Fruit fly (Drosophila melanogaster): ENCODE data around the gene mrva.

mrva gene

dm6 chr3L:7347984-7348631 lies 19.5 kb upstream of the mrva start, which contains the start of the genes Srp19 and qm (continued):
- TF ChIP-seq CG34406 (GFP tag; optimal IDR thresholded peaks at IDR 0.05): no peak
- TF ChIP-seq Met (GFP tag; optimal IDR thresholded peaks at IDR 0.05): no peak
- TF ChIP-seq CG10631 (GFP tag; optimal IDR thresholded peaks at IDR 0.05): peak; percentile 60
- TF ChIP-seq CG6854 (GFP tag; optimal IDR thresholded peaks at IDR 0.05): peak; percentile 65
- TF ChIP-seq fd59A (GFP tag; optimal IDR thresholded peaks at IDR 0.05): no peak

dm6 chr3L:7346951-7347350 lies 18.3 kb upstream of the mrva start, which contains the start of gene CG14834:
Gene CG14834 (minus strand): TSS chr3L:7347123.
- no peak for TF ChIP-seq lz (GFP tag; optimal IDR thresholded peaks at IDR 0.05)
- TF ChIP-seq ss (GFP tag; optimal IDR thresholded peaks at IDR 0.05): no peak
- no peak for TF ChIP-seq CG11762 (GFP tag; optimal IDR thresholded peaks at IDR 0.05; ENCODE audit: insufficient read depth)
- no peak for TF ChIP-seq CG6854 (GFP tag; optimal IDR thresholded peaks at IDR 0.05)

DNA sequence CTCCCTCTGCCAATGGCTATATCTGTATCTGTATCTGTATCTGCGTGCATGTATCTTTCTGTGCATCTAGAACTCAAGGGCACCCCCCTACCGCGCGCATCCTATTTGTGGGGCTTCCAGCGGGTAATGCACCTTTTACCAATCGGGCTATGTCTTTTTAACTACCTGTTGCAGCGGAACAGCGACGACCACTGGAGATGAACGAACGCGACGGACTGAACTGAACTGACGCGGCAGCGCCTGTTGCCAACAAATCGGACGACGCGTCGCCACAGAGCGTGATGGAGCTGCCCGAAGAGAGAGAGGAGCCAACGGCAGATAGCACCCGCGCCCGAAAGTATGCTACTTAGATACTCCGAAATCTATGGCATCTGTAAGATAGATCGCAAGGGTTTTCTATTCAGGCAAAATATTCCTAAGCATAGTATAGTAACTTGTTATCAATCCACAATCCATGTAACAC lies 16.4 kb upstream of the mrva start, which contains the start of gene Cln7:
Cln7 (minus strand) TSS at position 219 of the 463 bp plus-strand sequence.
- no peak for TF ChIP-seq acj6 (GFP tag; optimal IDR thresholded peaks at IDR 0.05)
- peak; percentile 78 for TF ChIP-seq Eip93F (GFP tag; optimal IDR thresholded peaks at IDR 0.05)
- TF ChIP-seq Lpt (GFP tag; optimal IDR thresholded peaks at IDR 0.05): peak; percentile 59
- TF ChIP-seq CG10631 (GFP tag; optimal IDR thresholded peaks at IDR 0.05): no peak
- peak; percentile 25 for TF ChIP-seq CG6792 (GFP tag; optimal IDR thresholded peaks at IDR 0.05)
- TF ChIP-seq Ets21C (GFP tag; optimal IDR thresholded peaks at IDR 0.05): no peak
- TF ChIP-seq CG9139 (GFP tag; optimal IDR thresholded peaks at IDR 0.05): peak; percentile 73
- no peak for TF ChIP-seq pdm3 (GFP tag; optimal IDR thresholded peaks at IDR 0.05)
- TF ChIP-seq Hr39 (GFP tag; optimal IDR thresholded peaks at IDR 0.05): no peak
- peak; percentile 40 for TF ChIP-seq CG6808 (GFP tag; optimal IDR thresholded peaks at IDR 0.05)
- TF ChIP-seq eg (GFP tag; IDR thresholded peaks at IDR 0.05): peak; percentile 77; the same call in 2 of the 3 replicates
- no peak for TF ChIP-seq fd59A (GFP tag; optimal IDR thresholded peaks at IDR 0.05)
- TF ChIP-seq vri (GFP tag; optimal IDR thresholded peaks at IDR 0.05): peak; percentile 70
- TF ChIP-seq achi (GFP tag; optimal IDR thresholded peaks at IDR 0.05): no peak
- peak; percentile 47 for TF ChIP-seq CG3919 (GFP tag; optimal IDR thresholded peaks at IDR 0.05)
- no peak for TF ChIP-seq Hr38 (GFP tag; optimal IDR thresholded peaks at IDR 0.05)
- peak; percentile 30 for TF ChIP-seq CG7368 (GFP tag; optimal IDR thresholded peaks at IDR 0.05)
- TF ChIP-seq Eip75B (GFP tag; optimal IDR thresholded peaks at IDR 0.05): peak; percentile 65
- peak; percentile 2 for TF ChIP-seq Blimp-1 (GFP tag; optimal IDR thresholded peaks at IDR 0.05)
- TF ChIP-seq Eip78C (GFP tag): peak; percentile 83
- peak; percentile 71 for TF ChIP-seq esn (GFP tag; optimal IDR thresholded peaks at IDR 0.05)
- peak; percentile 90 for TF ChIP-seq CG6163 (GFP tag; IDR thresholded peaks at IDR 0.05)
- peak; percentile 85 for TF ChIP-seq CG6854 (GFP tag; optimal IDR thresholded peaks at IDR 0.05)
- TF ChIP-seq Sox14 (GFP tag; optimal IDR thresholded peaks at IDR 0.05): peak; percentile 88
- TF ChIP-seq CG16779 (tag; optimal IDR thresholded peaks at IDR 0.05): peak; percentile 69
- no peak for TF ChIP-seq CG11902 (GFP tag; optimal IDR thresholded peaks at IDR 0.05)
- TF ChIP-seq CG15336 (GFP tag; IDR thresholded peaks at IDR 0.05): peak; percentile 63
- TF ChIP-seq CG6276 (GFP tag; optimal IDR thresholded peaks at IDR 0.05): peak; percentile 26
- TF ChIP-seq CG11762 (GFP tag; optimal IDR thresholded peaks at IDR 0.05; ENCODE audit: insufficient read depth): no peak
- peak; percentile 5 for TF ChIP-seq spab (GFP tag; optimal IDR thresholded peaks at IDR 0.05)
- peak; percentile 54 for TF ChIP-seq CG34406 (GFP tag; optimal IDR thresholded peaks at IDR 0.05)
- TF ChIP-seq CG1621 (tag; optimal IDR thresholded peaks at IDR 0.05): peak; percentile 26
- no peak for TF ChIP-seq CG4318 (GFP tag; optimal IDR thresholded peaks at IDR 0.05)
- peak; percentile 39 for TF ChIP-seq CG8632 (GFP tag; optimal IDR thresholded peaks at IDR 0.05)
- peak; percentile 62 for TF ChIP-seq net (GFP tag; optimal IDR thresholded peaks at IDR 0.05)
- peak; percentile 69 for TF ChIP-seq dsx (GFP tag; optimal IDR thresholded peaks at IDR 0.05; ENCODE audit: poor library complexity, severe bottlenecking)
- peak; percentile 36 for TF ChIP-seq Ets96B (tag; optimal IDR thresholded peaks at IDR 0.05)
- no peak for TF ChIP-seq Smox (GFP tag; optimal IDR thresholded peaks at IDR 0.05)
- no peak for TF ChIP-seq svp (GFP tag)
- TF ChIP-seq ss (GFP tag; optimal IDR thresholded peaks at IDR 0.05): peak; percentile 69 to 72
- TF ChIP-seq Hr4 (GFP tag; optimal IDR thresholded peaks at IDR 0.05): no peak
- peak; percentile 56 for TF ChIP-seq topi (GFP tag; optimal IDR thresholded peaks at IDR 0.05)
- peak; percentile 32 for TF ChIP-seq fkh (GFP tag; optimal IDR thresholded peaks at IDR 0.05)

All from whole organism, prepupa.